Fruit fly (Drosophila melanogaster) whole organism, embryonic: ENCODE data around the gene Ada1-2.
A peak's percentile ranks its signal among the peaks of the same experiment; 100 is the strongest.

Experiments
- Bdp1 ChIP-seq: fragments of 200-800 bp; sonication (Bioruptor generic); optimal IDR thresholded peaks from 3 replicates; lab custom pipeline; 2016; ENCODE audit warnings: missing biosample characterization, missing genetic modification characterization
- BtbVII ChIP-seq: fragments of 200-800 bp; sonication (Bioruptor generic); optimal IDR thresholded peaks from 3 replicates; lab custom pipeline; 2017; ENCODE audit warnings: missing biosample characterization, mild to moderate bottlenecking, missing genetic modification characterization
- CG10274 ChIP-seq: fragments of 200-800 bp; sonication (Bioruptor generic); optimal IDR thresholded peaks from 3 replicates; lab custom pipeline; 2017; ENCODE audit warnings: missing biosample characterization, mild to moderate bottlenecking, missing genetic modification characterization
- CG10431 ChIP-seq: fragments of 200-800 bp; sonication (Bioruptor generic); optimal IDR thresholded peaks from 3 replicates; lab custom pipeline; 2018; ENCODE audit warnings: missing biosample characterization, mild to moderate bottlenecking, missing genetic modification characterization
- CG10959 ChIP-seq: fragments of 200-800 bp; sonication (Bioruptor generic); IDR thresholded peaks from 2 replicates; pipeline ENCODE4 v1.3.6; 2022; ENCODE audit warnings: missing biosample characterization, missing genetic modification characterization
- CG12391 ChIP-seq: fragments of 200-800 bp; sonication (Bioruptor generic); optimal IDR thresholded peaks from 3 replicates; lab custom pipeline; 2018; ENCODE audit warnings: missing biosample characterization, mild to moderate bottlenecking, missing genetic modification characterization, moderate library complexity
- CG14860 ChIP-seq: fragments of 200-800 bp; sonication (Bioruptor generic); IDR thresholded peaks from 3 replicates; pipeline ENCODE4 v1.3.6; 2022; ENCODE audit warnings: missing biosample characterization, missing genetic modification characterization; ENCODE audit not compliant: partially characterized antibody
- CG14965 ChIP-seq: fragments of 200-800 bp; sonication (Bioruptor generic); optimal IDR thresholded peaks from 2 replicates; lab custom pipeline; 2016; ENCODE audit warnings: missing biosample characterization, missing genetic modification characterization, borderline replicate concordance
- CG15479 ChIP-seq: fragments of 200-800 bp; sonication (Bioruptor generic); optimal IDR thresholded peaks from 3 replicates; lab custom pipeline; 2019; ENCODE audit warnings: missing biosample characterization, mild to moderate bottlenecking, missing genetic modification characterization, moderate library complexity
- CG18011 ChIP-seq: fragments of 200-800 bp; sonication (Bioruptor generic); optimal IDR thresholded peaks from 2 replicates; lab custom pipeline; 2017; ENCODE audit warnings: missing biosample characterization, missing genetic modification characterization, mild to moderate bottlenecking, moderate library complexity, missing genotype
- CG18262 ChIP-seq: fragments of 200-800 bp; optimal IDR thresholded peaks from 3 replicates; lab custom pipeline; 2019; ENCODE audit warnings: missing biosample characterization, mild to moderate bottlenecking, missing genetic modification characterization, moderate library complexity
- CG34422 ChIP-seq: fragments of 200-800 bp; sonication (Bioruptor generic); IDR thresholded peaks from 3 replicates; pipeline ENCODE4 v1.3.6; 2022; ENCODE audit warnings: missing biosample characterization, missing genetic modification characterization
- CG4282 ChIP-seq: fragments of 200-800 bp; sonication (Bioruptor generic); optimal IDR thresholded peaks from 2 replicates; lab custom pipeline; 2016; ENCODE audit warnings: missing biosample characterization, missing genetic modification characterization
- CG4404 ChIP-seq: fragments of 200-800 bp; sonication (Bioruptor generic); IDR thresholded peaks from 2 replicates; pipeline ENCODE4 v1.3.6; 2022; ENCODE audit warnings: missing biosample characterization, missing genetic modification characterization
- CG6689 ChIP-seq: fragments of 200-800 bp; sonication (Bioruptor generic); IDR thresholded peaks from 2 replicates; pipeline ENCODE4 v1.3.6; 2022; ENCODE audit warnings: missing biosample characterization, missing genetic modification characterization
- CG7556 ChIP-seq: fragments of 200-800 bp; sonication (Bioruptor generic); optimal IDR thresholded peaks from 2 replicates; lab custom pipeline; 2017; ENCODE audit warnings: missing biosample characterization, mild to moderate bottlenecking, missing genetic modification characterization
- CG8388 ChIP-seq: fragments of 200-800 bp; sonication (Bioruptor generic); optimal IDR thresholded peaks from 2 replicates; lab custom pipeline; 2019; ENCODE audit warnings: missing biosample characterization, mild to moderate bottlenecking, missing genetic modification characterization, moderate library complexity
- CG9727 ChIP-seq: fragments of 200-800 bp; sonication (Bioruptor generic); optimal IDR thresholded peaks from 3 replicates; lab custom pipeline; 2017; ENCODE audit warnings: missing biosample characterization, mild to moderate bottlenecking, missing genetic modification characterization
- CG9817 ChIP-seq: fragments of 200-800 bp; sonication (Bioruptor generic); optimal IDR thresholded peaks from 2 replicates; lab custom pipeline; 2018; ENCODE audit warnings: missing biosample characterization, mild to moderate bottlenecking, missing genetic modification characterization, moderate library complexity
- CG9932 ChIP-seq: fragments of 200-800 bp; sonication (Bioruptor generic); IDR thresholded peaks from 2 replicates; pipeline ENCODE4 v1.3.6; 2022; ENCODE audit warnings: missing biosample characterization, missing genetic modification characterization
- Dfd ChIP-seq, 2 experiments: fragments of >200 bp; optimal IDR thresholded peaks; 2 replicates each; lab custom pipeline; 2017; ENCODE audit warnings: missing biosample characterization in 2 of 2, missing genetic modification characterization in 2 of 2
- ERR ChIP-seq: fragments of 200-800 bp; sonication (Bioruptor generic); optimal IDR thresholded peaks from 2 replicates; lab custom pipeline; 2016; ENCODE audit warnings: missing biosample characterization, missing genetic modification characterization
- Ets97D ChIP-seq: fragments of 200-800 bp; sonication (Bioruptor generic); optimal IDR thresholded peaks from 3 replicates; lab custom pipeline; 2016; ENCODE audit warnings: missing biosample characterization, missing genetic modification characterization
- H15 ChIP-seq: fragments of 200-800 bp; sonication (Bioruptor generic); IDR thresholded peaks from 3 replicates; pipeline ENCODE4 v1.3.6; 2022; ENCODE audit warnings: missing biosample characterization, missing genetic modification characterization
- HLH54F ChIP-seq: fragments of 200-800 bp; sonication (Bioruptor generic); optimal IDR thresholded peaks from 3 replicates; lab custom pipeline; 2016; ENCODE audit warnings: missing biosample characterization, missing genetic modification characterization
- HmgZ ChIP-seq: fragments of 200-800 bp; sonication (Bioruptor generic); optimal IDR thresholded peaks from 2 replicates; lab custom pipeline; 2018; ENCODE audit warnings: missing biosample characterization, mild to moderate bottlenecking, missing genetic modification characterization
- Hr51 ChIP-seq, 2 experiments: fragments of 200-800 bp; sonication (Bioruptor generic); optimal IDR thresholded peaks; 2 replicates in 1 of 2; 3 replicates in 1 of 2; lab custom pipeline; 2016 to 2018; ENCODE audit warnings: missing biosample characterization in 2 of 2, missing genetic modification characterization in 2 of 2, mild to moderate bottlenecking in 1 of 2, moderate library complexity in 1 of 2
- Hr78 ChIP-seq, 2 experiments: fragments of 200-800 bp in 1 of 2; fragments of >200 bp in 1 of 2; sonication (Bioruptor generic) in 1 of 2; optimal IDR thresholded peaks; 2 replicates each; lab custom pipeline; 2017 to 2019; ENCODE audit warnings: missing biosample characterization in 2 of 2, missing genetic modification characterization in 2 of 2, mild to moderate bottlenecking in 1 of 2, moderate library complexity in 1 of 2
- Lpt ChIP-seq: fragments of >200 bp; optimal IDR thresholded peaks from 2 replicates; lab custom pipeline; 2018; ENCODE audit warnings: missing biosample characterization, missing genetic modification characterization
- NfI ChIP-seq: fragments of 200-800 bp; sonication (Bioruptor generic); optimal IDR thresholded peaks from 3 replicates; lab custom pipeline; 2018; ENCODE audit warnings: missing biosample characterization, mild to moderate bottlenecking, missing genetic modification characterization, moderate library complexity
- Xrp1 ChIP-seq: fragments of 200-800 bp; sonication (Bioruptor generic); IDR thresholded peaks from 2 replicates; pipeline ENCODE4 v1.3.6; 2022; ENCODE audit warnings: missing biosample characterization, missing genetic modification characterization
- YL-1 ChIP-seq: fragments of 200-800 bp; sonication (Bioruptor generic); optimal IDR thresholded peaks from 3 replicates; lab custom pipeline; 2017; ENCODE audit warnings: missing biosample characterization, mild to moderate bottlenecking, missing genetic modification characterization
- abd-A ChIP-seq: fragments of 200-800 bp; sonication (Bioruptor generic); optimal IDR thresholded peaks from 3 replicates; lab custom pipeline; 2019; ENCODE audit warnings: missing biosample characterization, mild to moderate bottlenecking, missing genetic modification characterization, moderate library complexity
- ap ChIP-seq: fragments of 200-800 bp; sonication (Bioruptor generic); IDR thresholded peaks from 2 replicates; pipeline ENCODE4 v1.3.6; 2022; ENCODE audit warnings: missing biosample characterization, missing genetic modification characterization
- bowl ChIP-seq: fragments of 200-800 bp; sonication (Bioruptor generic); IDR thresholded peaks from 2 replicates; pipeline ENCODE4 v1.3.6; 2022; ENCODE audit warnings: missing biosample characterization, missing genetic modification characterization
- cato ChIP-seq: fragments of 200-800 bp; sonication (Bioruptor generic); optimal IDR thresholded peaks from 2 replicates; lab custom pipeline; 2016; ENCODE audit warnings: missing biosample characterization, missing genetic modification characterization, borderline replicate concordance
- croc ChIP-seq: fragments of 200-800 bp; sonication (Bioruptor generic); conservative IDR thresholded peaks from 3 replicates; pipeline ENCODE4 v1.3.6; 2022; ENCODE audit warnings: missing biosample characterization, missing genetic modification characterization
- crp ChIP-seq, 2 experiments: fragments of 200-800 bp; sonication (Bioruptor generic); optimal IDR thresholded peaks; 2 replicates in 1 of 2; 3 replicates in 1 of 2; lab custom pipeline; 2017; ENCODE audit warnings: missing biosample characterization in 2 of 2, missing genetic modification characterization in 2 of 2, mild to moderate bottlenecking in 1 of 2, moderate library complexity in 1 of 2
- hkb ChIP-seq, 2 experiments: fragments of 200-800 bp in 1 of 2; fragments of >200 bp in 1 of 2; sonication (Bioruptor generic) in 1 of 2; IDR thresholded peaks in 1 of 2; optimal IDR thresholded peaks in 1 of 2; 2 replicates each; pipeline versions ENCODE4 v1.3.6 to Lab custom; 2017 to 2022; ENCODE audit warnings: missing biosample characterization in 1 of 2, missing genetic modification characterization in 1 of 2
- jumu ChIP-seq: fragments of 200-800 bp; sonication (Bioruptor generic); optimal IDR thresholded peaks from 3 replicates; lab custom pipeline; 2016; ENCODE audit warnings: missing biosample characterization, missing genetic modification characterization
- ken ChIP-seq: fragments of 200-800 bp; sonication (Bioruptor generic); IDR thresholded peaks from 3 replicates; pipeline ENCODE4 v1.3.6; 2022; ENCODE audit warnings: missing biosample characterization, missing genetic modification characterization
- lilli ChIP-seq: fragments of 200-800 bp; sonication (Bioruptor generic); optimal IDR thresholded peaks from 3 replicates; lab custom pipeline; 2016; ENCODE audit warnings: missing biosample characterization, missing genetic modification characterization
- mam ChIP-seq: fragments of 200-800 bp; sonication (Bioruptor generic); optimal IDR thresholded peaks from 3 replicates; lab custom pipeline; 2016; ENCODE audit warnings: missing biosample characterization, missing genetic modification characterization
- org-1 ChIP-seq: fragments of 200-800 bp; sonication (Bioruptor generic); optimal IDR thresholded peaks from 2 replicates; lab custom pipeline; 2017; ENCODE audit warnings: missing biosample characterization, missing genetic modification characterization
- p53 ChIP-seq: fragments of 200-800 bp; sonication (Bioruptor generic); optimal IDR thresholded peaks from 2 replicates; lab custom pipeline; 2016; ENCODE audit warnings: missing biosample characterization, missing genetic modification characterization
- row ChIP-seq: fragments of 200-800 bp; sonication (Bioruptor generic); IDR thresholded peaks from 3 replicates; pipeline ENCODE4 v1.3.6; 2022; ENCODE audit warnings: missing biosample characterization, missing genetic modification characterization
- sna ChIP-seq: fragments of 200-800 bp; sonication (Bioruptor generic); IDR thresholded peaks from 2 replicates; pipeline ENCODE4 v1.3.6; 2022; ENCODE audit warnings: missing biosample characterization, missing genetic modification characterization; ENCODE audit not compliant: partially characterized antibody
- ssp ChIP-seq: fragments of 200-800 bp; sonication (Bioruptor generic); IDR thresholded peaks from 2 replicates; pipeline ENCODE4 v1.3.6; 2022; ENCODE audit warnings: missing biosample characterization, missing genetic modification characterization
- tx ChIP-seq: fragments of 200-800 bp; sonication (Bioruptor generic); optimal IDR thresholded peaks from 2 replicates; lab custom pipeline; 2016; ENCODE audit warnings: missing biosample characterization, missing genetic modification characterization
- unc-4 ChIP-seq: fragments of 200-800 bp; sonication (Bioruptor generic); IDR thresholded peaks from 2 replicates; pipeline ENCODE4 v1.3.6; 2022; ENCODE audit warnings: missing biosample characterization, missing genetic modification characterization; ENCODE audit not compliant: partially characterized antibody
- yki ChIP-seq: fragments of >200 bp; optimal IDR thresholded peaks from 3 replicates; lab custom pipeline; 2018

The Ada1-2 gene

DNA sequence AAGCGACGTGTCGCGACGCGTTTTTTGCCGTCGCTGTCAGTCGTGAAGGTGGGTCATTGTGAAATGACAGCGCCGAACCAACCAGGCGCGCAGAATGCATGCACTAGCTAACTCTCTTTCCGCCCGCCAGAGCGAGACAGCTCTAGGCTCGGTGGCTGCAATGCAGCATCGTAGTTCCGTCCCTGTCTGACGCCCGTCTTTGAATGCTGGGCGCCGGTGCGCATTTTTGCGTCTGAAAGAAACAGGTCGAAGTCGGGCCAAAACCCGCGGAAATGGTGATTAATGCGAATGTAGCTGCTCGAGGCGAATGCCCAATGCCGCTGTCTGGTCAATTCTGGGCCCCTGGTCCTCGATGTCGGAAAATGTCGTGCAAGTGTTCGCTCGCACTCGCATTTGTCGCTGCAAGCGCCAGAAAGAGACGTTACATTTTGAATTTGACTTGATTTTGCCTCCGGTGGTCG is 14.7 kb downstream of the Ada1-2 start (continued):
- TF ChIP-seq Hr51 (GFP tag; optimal IDR thresholded peaks at IDR 0.05; lab: Kevin White, UChicago), result peak; percentile 9 to 69
- no peak for TF ChIP-seq CG9817 (tag; lab: Kevin White, UChicago)
- TF ChIP-seq H15 (GFP tag; lab: Robert Waterston, UW), result no peak
- peak; percentile 14 for TF ChIP-seq Bdp1 (GFP tag; lab: Kevin White, UChicago)
- no peak for TF ChIP-seq CG9932 (GFP tag; lab: Robert Waterston, UW)
- TF ChIP-seq CG34422 (GFP tag; lab: Robert Waterston, UW), result no peak
- peak; percentile 44 for TF ChIP-seq jumu (GFP tag; lab: Kevin White, UChicago)
- no peak for TF ChIP-seq sna
- no peak for TF ChIP-seq row (GFP tag; lab: Robert Waterston, UW)
- TF ChIP-seq CG18262 (tag; lab: Kevin White, UChicago), result peak; percentile 90
- TF ChIP-seq CG18011 (GFP tag; lab: Kevin White, UChicago), result no peak
- no peak for TF ChIP-seq yki (lab: Kevin White, UChicago)
- TF ChIP-seq ap (GFP tag; lab: Robert Waterston, UW), result no peak
- TF ChIP-seq CG4282 (GFP tag; lab: Kevin White, UChicago), result no peak
- peak; percentile 59 for TF ChIP-seq CG8388 (GFP tag; lab: Kevin White, UChicago)
- TF ChIP-seq org-1 (GFP tag; lab: Kevin White, UChicago), result no peak
- TF ChIP-seq CG7556 (GFP tag; lab: Kevin White, UChicago), result no peak
- TF ChIP-seq CG4404, result no peak
- TF ChIP-seq crp (GFP tag; optimal IDR thresholded peaks at IDR 0.05; lab: Kevin White, UChicago), result no peak
- TF ChIP-seq cato (GFP tag; lab: Kevin White, UChicago), result no peak
- no peak for TF ChIP-seq YL-1 (GFP tag; lab: Kevin White, UChicago)
- TF ChIP-seq Hr78 (GFP tag; optimal IDR thresholded peaks at IDR 0.05; lab: Kevin White, UChicago), result peak in 1 of 2 experiments; percentile 94
- peak; percentile 77 for TF ChIP-seq BtbVII (GFP tag; lab: Kevin White, UChicago)
- peak; percentile 75 for TF ChIP-seq NfI
- peak; percentile 85 for TF ChIP-seq CG10431 (GFP tag; lab: Kevin White, UChicago)
- TF ChIP-seq CG14860 (GFP tag; lab: Robert Waterston, UW), result no peak
- TF ChIP-seq CG9727 (GFP tag; lab: Kevin White, UChicago), result no peak
- no peak for TF ChIP-seq HLH54F (GFP tag; lab: Kevin White, UChicago)
- no peak for TF ChIP-seq CG14965 (GFP tag; lab: Kevin White, UChicago)
- peak; percentile 66 for TF ChIP-seq ERR (GFP tag; lab: Kevin White, UChicago)
- no peak; the same call in 2 of the 3 replicates for TF ChIP-seq croc (GFP tag; lab: Robert Waterston, UW)
- peak; percentile 0 for TF ChIP-seq Ets97D
- TF ChIP-seq CG15479 (GFP tag; lab: Kevin White, UChicago), result peak; percentile 100
- TF ChIP-seq hkb (optimal IDR thresholded peaks at IDR 0.05; lab: Kevin White, UChicago), result peak; percentile 57
- TF ChIP-seq hkb (GFP tag; IDR thresholded peaks at IDR 0.05; lab: Robert Waterston, UW), result no peak
- TF ChIP-seq unc-4 (GFP tag; lab: Robert Waterston, UW), result no peak
- no peak for TF ChIP-seq ken (GFP tag; lab: Robert Waterston, UW)
- TF ChIP-seq bowl, result no peak
- TF ChIP-seq CG10959, result no peak
- TF ChIP-seq ssp (GFP tag; lab: Robert Waterston, UW), result no peak
- peak; percentile 24 for TF ChIP-seq CG12391 (tag; lab: Kevin White, UChicago)
- no peak for TF ChIP-seq tx (GFP tag; lab: Kevin White, UChicago)
- TF ChIP-seq p53 (GFP tag; lab: Kevin White, UChicago), result peak; percentile 100
- no peak for TF ChIP-seq lilli (GFP tag; lab: Kevin White, UChicago)
- TF ChIP-seq mam (GFP tag; lab: Kevin White, UChicago), result peak; percentile 12
- TF ChIP-seq Xrp1 (GFP tag; lab: Robert Waterston, UW), result no peak
- TF ChIP-seq HmgZ (tag; lab: Kevin White, UChicago), result peak; percentile 93
- TF ChIP-seq CG6689 (GFP tag; lab: Robert Waterston, UW), result no peak
- TF ChIP-seq Lpt (GFP tag; lab: Kevin White, UChicago), result no peak
- peak; percentile 13 for TF ChIP-seq CG10274 (GFP tag; lab: Kevin White, UChicago)
- TF ChIP-seq abd-A (tag; lab: Kevin White, UChicago), result peak; percentile 100
- no peak for TF ChIP-seq Dfd (GFP tag; optimal IDR thresholded peaks at IDR 0.05; lab: Kevin White, UChicago)
